Worm (Caenorhabditis elegans) whole organism, L1 larva: ENCODE measurements around the gene F23H11.4.
"Not testable (repeated sequence)": the region's sequence is repeated elsewhere in the genome, so short reads cannot be mapped to it uniquely, and the experiment has no call there.

Experiments used
- hpl-2 ChIP-seq: fragments of 150-350 bp; optimal IDR thresholded peaks from 2 replicates; lab custom pipeline; 2014; ENCODE audit warnings: missing biosample characterization, missing genetic modification reagents, missing genetic modification characterization
- lsy-2 ChIP-seq, 2 experiments: fragments of 150-350 bp; optimal IDR thresholded peaks; 2 replicates each; lab custom pipeline; 2014; ENCODE audit warnings: missing biosample characterization in 2 of 2, missing genetic modification characterization in 2 of 2
- nhr-85 ChIP-seq: sonication (generic microtip); peaks from one replicate; lab custom pipeline; 2016; ENCODE audit warnings: missing genetic modification characterization, inconsistent platforms, missing compliant biosample characterization
- ztf-11 ChIP-seq, 2 experiments: sonication (generic microtip); optimal IDR thresholded peaks; 2 replicates each; lab custom pipeline; 2016 to 2017; ENCODE audit warnings: missing genetic modification characterization in 2 of 2, missing biosample characterization in 1 of 2, missing compliant biosample characterization in 1 of 2

DNA sequence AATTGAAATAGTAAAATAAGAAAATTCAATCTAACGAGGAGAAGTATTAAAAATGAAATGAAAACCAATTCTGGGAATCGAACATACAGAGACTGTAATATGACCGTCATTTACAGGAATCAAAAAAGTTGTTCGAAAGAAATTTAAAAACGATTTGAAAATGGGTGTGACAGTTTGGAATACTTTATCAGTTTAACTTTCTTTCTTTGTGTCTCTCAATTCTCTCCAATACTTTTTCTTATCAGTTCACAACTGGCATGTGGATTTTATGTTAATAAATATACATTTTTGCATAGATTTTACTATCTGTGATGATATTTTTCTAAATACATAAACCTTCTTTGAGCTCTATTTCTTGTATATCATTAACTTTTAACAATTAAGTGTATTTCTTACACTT lies 37.0 kb upstream of the F23H11.4 start:
- not testable (repeated sequence) for TF ChIP-seq hpl-2 (GFP tag; lab: Kevin White, UChicago); lsy-2 (tag; optimal IDR thresholded peaks at IDR 0.05; lab: Kevin White, UChicago); ztf-11 (tag; optimal IDR thresholded peaks at IDR 0.05; lab: Kevin White, UChicago); nhr-85 (tag; lab: Kevin White, UChicago)
